Worm (Caenorhabditis elegans) whole organism, young adult: Measurements from ENCODE around the gene F13A2.3.

Source experiments
- B0019.2 ChIP-seq: fragments of 200-800 bp; sonication (Bioruptor generic); conservative IDR thresholded peaks from 2 replicates; pipeline ENCODE4 v1.3.6; 2022; ENCODE audit warnings: missing genetic modification reagents, missing genetic modification characterization, missing compliant biosample characterization
- B0336.3 ChIP-seq: fragments of 200-800 bp; sonication (Bioruptor generic); IDR thresholded peaks from 2 replicates; pipeline ENCODE4 v1.3.6; 2022; ENCODE audit warnings: missing genetic modification characterization, missing compliant biosample characterization
- D2030.7 ChIP-seq: fragments of 200-800 bp; sonication (Bioruptor generic); IDR thresholded peaks from 2 replicates; pipeline ENCODE4 v1.3.6; 2022; ENCODE audit warnings: missing genetic modification reagents, missing genetic modification characterization, missing compliant biosample characterization
- F37B4.10 ChIP-seq: fragments of 200-800 bp; sonication (Bioruptor generic); IDR thresholded peaks from 2 replicates; pipeline ENCODE4 v1.3.6; 2022; ENCODE audit warnings: missing genetic modification characterization, missing compliant biosample characterization
- F39B2.1 ChIP-seq: fragments of 200-800 bp; sonication (Bioruptor generic); IDR thresholded peaks from 2 replicates; pipeline ENCODE4 v1.3.6; 2022; ENCODE audit warnings: missing genetic modification reagents, missing genetic modification characterization, missing compliant biosample characterization
- F55B11.4 ChIP-seq: sonication (generic microtip); optimal IDR thresholded peaks from 2 replicates; lab custom pipeline; 2016; ENCODE audit warnings: missing compliant biosample characterization, missing genetic modification characterization, borderline replicate concordance; ENCODE audit not compliant: insufficient read depth
- F57A8.1 ChIP-seq: fragments of 200-800 bp; sonication (Bioruptor generic); optimal IDR thresholded peaks from 2 replicates; lab custom pipeline; 2018; ENCODE audit warnings: mild to moderate bottlenecking, missing genetic modification characterization, moderate library complexity, missing compliant biosample characterization
- T26A5.8 ChIP-seq: sonication (generic microtip); optimal IDR thresholded peaks from 2 replicates; lab custom pipeline; 2016; ENCODE audit warnings: missing genetic modification characterization, missing compliant biosample characterization
- Y53G8AR.9 ChIP-seq: fragments of 200-800 bp; sonication (Bioruptor generic); conservative IDR thresholded peaks from 2 replicates; pipeline ENCODE4 v1.3.6; 2022; ENCODE audit warnings: missing genetic modification reagents, missing genetic modification characterization, missing compliant biosample characterization
- Y95B8A.8 ChIP-seq: fragments of 200-800 bp; sonication (Bioruptor generic); IDR thresholded peaks from 2 replicates; pipeline ENCODE4 v1.3.6; 2022; ENCODE audit warnings: missing genetic modification reagents, missing genetic modification characterization, missing compliant biosample characterization
- akir-1 ChIP-seq: fragments of 200-800 bp; sonication (Bioruptor generic); optimal IDR thresholded peaks from 2 replicates; lab custom pipeline; 2018; ENCODE audit warnings: mild to moderate bottlenecking, missing genetic modification characterization, moderate library complexity, missing compliant biosample characterization
- ama-1 ChIP-seq, 3 experiments: fragments of 150-350 bp in 1 of 3; sonication (generic microtip) in 2 of 3; optimal IDR thresholded peaks; 2 replicates each; lab custom pipeline; 2014 to 2018; ENCODE audit warnings: missing biosample characterization in 2 of 3, missing genetic modification characterization in 2 of 3, missing genetic modification reagents in 2 of 3
- bed-1 ChIP-seq: fragments of 200-800 bp; sonication (Bioruptor generic); IDR thresholded peaks from 2 replicates; pipeline ENCODE4 v1.3.6; 2022; ENCODE audit warnings: missing genetic modification reagents, missing genetic modification characterization, missing compliant biosample characterization
- cebp-1 ChIP-seq, 2 experiments: fragments of 200-800 bp in 1 of 2; sonication (Bioruptor generic) in 1 of 2; sonication (generic microtip) in 1 of 2; IDR thresholded peaks in 1 of 2; optimal IDR thresholded peaks in 1 of 2; 2 replicates each; pipeline versions ENCODE4 v1.3.6 to Lab custom; 2017 to 2022; ENCODE audit warnings: missing compliant biosample characterization in 2 of 2, missing genetic modification characterization in 2 of 2, mild to moderate bottlenecking in 1 of 2, missing genetic modification reagents in 1 of 2, moderate library complexity in 1 of 2
- cebp-2 ChIP-seq: fragments of 200-800 bp; sonication (Bioruptor generic); IDR thresholded peaks from 2 replicates; pipeline ENCODE4 v1.3.6; 2022; ENCODE audit warnings: missing genetic modification characterization, missing compliant biosample characterization
- dox-1 ChIP-seq: fragments of 200-800 bp; sonication (Bioruptor generic); IDR thresholded peaks from 2 replicates; pipeline ENCODE4 v1.3.6; 2022; ENCODE audit warnings: missing genetic modification reagents, missing genetic modification characterization, missing compliant biosample characterization
- efl-1 ChIP-seq: fragments of 150-350 bp; optimal IDR thresholded peaks from 2 replicates; lab custom pipeline; 2014; ENCODE audit warnings: missing biosample characterization, missing genetic modification reagents, missing genetic modification characterization
- egl-44 ChIP-seq: fragments of 200-800 bp; sonication (Bioruptor generic); IDR thresholded peaks from 2 replicates; pipeline ENCODE4 v1.3.6; 2022; ENCODE audit warnings: missing genetic modification reagents, missing genetic modification characterization, missing compliant biosample characterization
- egrh-3 ChIP-seq: fragments of 200-800 bp; sonication (Bioruptor generic); IDR thresholded peaks from 2 replicates; pipeline ENCODE4 v1.3.6; 2022; ENCODE audit warnings: missing genetic modification reagents, missing genetic modification characterization, missing compliant biosample characterization
- ekl-4 ChIP-seq: fragments of 200-800 bp; sonication (Bioruptor generic); IDR thresholded peaks from 2 replicates; pipeline ENCODE4 v1.3.6; 2022; ENCODE audit warnings: missing genetic modification reagents, missing genetic modification characterization, missing compliant biosample characterization
- gei-17 ChIP-seq: fragments of 200-800 bp; sonication (Bioruptor generic); optimal IDR thresholded peaks from 2 replicates; lab custom pipeline; 2018; ENCODE audit warnings: mild to moderate bottlenecking, missing genetic modification characterization, missing compliant biosample characterization
- him-1 ChIP-seq: sonication (generic microtip); optimal IDR thresholded peaks from 2 replicates; lab custom pipeline; 2016; ENCODE audit warnings: missing genotype, missing genetic modification reagents, missing genetic modification characterization, missing compliant biosample characterization
- hmg-20 ChIP-seq: fragments of 200-800 bp; sonication (Bioruptor generic); IDR thresholded peaks from 2 replicates; pipeline ENCODE4 v1.3.6; 2022; ENCODE audit warnings: missing genetic modification reagents, missing genetic modification characterization, missing compliant biosample characterization
- hsf-1 ChIP-seq: fragments of 200-800 bp; sonication (Bioruptor generic); IDR thresholded peaks from 2 replicates; pipeline ENCODE4 v1.3.6; 2022; ENCODE audit warnings: missing genetic modification reagents, missing genetic modification characterization, missing compliant biosample characterization
- lag-1 ChIP-seq: fragments of 200-800 bp; sonication (Bioruptor generic); IDR thresholded peaks from 2 replicates; pipeline ENCODE4 v1.3.6; 2022; ENCODE audit warnings: missing genetic modification reagents, missing genetic modification characterization, missing compliant biosample characterization
- let-526 ChIP-seq: fragments of 200-800 bp; sonication (Bioruptor generic); IDR thresholded peaks from 2 replicates; pipeline ENCODE4 v1.3.6; 2022; ENCODE audit warnings: missing genetic modification reagents, missing genetic modification characterization, missing compliant biosample characterization
- lin-26 ChIP-seq: fragments of 200-800 bp; sonication (Bioruptor generic); IDR thresholded peaks from 2 replicates; pipeline ENCODE4 v1.3.6; 2022; ENCODE audit warnings: missing genetic modification reagents, missing genetic modification characterization, missing compliant biosample characterization
- lin-54 ChIP-seq: fragments of 200-800 bp; sonication (Bioruptor generic); optimal IDR thresholded peaks from 2 replicates; lab custom pipeline; 2018; ENCODE audit warnings: mild to moderate bottlenecking, missing genetic modification characterization, missing compliant biosample characterization
- lsl-1 ChIP-seq: fragments of 200-800 bp; sonication (Bioruptor generic); optimal IDR thresholded peaks from 2 replicates; lab custom pipeline; 2018; ENCODE audit warnings: mild to moderate bottlenecking, missing genetic modification characterization, moderate library complexity, missing compliant biosample characterization
- madf-6 ChIP-seq: fragments of 200-800 bp; sonication (Bioruptor generic); IDR thresholded peaks from 2 replicates; pipeline ENCODE4 v1.3.6; 2022; ENCODE audit warnings: missing genetic modification reagents, missing genetic modification characterization, missing compliant biosample characterization
- mcd-1 ChIP-seq: fragments of 200-800 bp; sonication (Bioruptor generic); IDR thresholded peaks from 2 replicates; pipeline ENCODE4 v1.3.6; 2022; ENCODE audit warnings: missing genetic modification reagents, missing genetic modification characterization, missing compliant biosample characterization
- mel-28 ChIP-seq: sonication (generic microtip); optimal IDR thresholded peaks from 2 replicates; lab custom pipeline; 2016; ENCODE audit warnings: borderline replicate concordance, mild to moderate bottlenecking, missing genetic modification characterization, missing compliant biosample characterization
- mes-4 ChIP-seq: sonication (generic microtip); optimal IDR thresholded peaks from 2 replicates; lab custom pipeline; 2016; ENCODE audit warnings: missing genotype, missing genetic modification characterization, missing compliant biosample characterization
- mxl-1 ChIP-seq: sonication (generic microtip); optimal IDR thresholded peaks from 2 replicates; lab custom pipeline; 2016; ENCODE audit warnings: missing genetic modification characterization, missing compliant biosample characterization
- nfyb-1 ChIP-seq: fragments of 200-800 bp; sonication (Bioruptor generic); IDR thresholded peaks from 2 replicates; pipeline ENCODE4 v1.3.6; 2022; ENCODE audit warnings: missing genetic modification reagents, missing genetic modification characterization, missing compliant biosample characterization
- nhr-120 ChIP-seq: fragments of 200-800 bp; sonication (Bioruptor generic); IDR thresholded peaks from 2 replicates; pipeline ENCODE4 v1.3.6; 2022; ENCODE audit warnings: missing genetic modification characterization, missing compliant biosample characterization
- nhr-27 ChIP-seq: fragments of 200-800 bp; sonication (Bioruptor generic); optimal IDR thresholded peaks from 2 replicates; lab custom pipeline; 2018; ENCODE audit warnings: mild to moderate bottlenecking, missing genetic modification characterization, moderate library complexity, missing compliant biosample characterization
- nhr-90 ChIP-seq: sonication (generic microtip); optimal IDR thresholded peaks from 2 replicates; lab custom pipeline; 2016; ENCODE audit warnings: missing genotype, mild to moderate bottlenecking, missing genetic modification characterization, missing compliant biosample characterization
- repo-1 ChIP-seq: sonication (generic microtip); optimal IDR thresholded peaks from 2 replicates; lab custom pipeline; 2017; ENCODE audit warnings: mild to moderate bottlenecking, missing genetic modification characterization, missing compliant biosample characterization
- rpc-1 ChIP-seq, 2 experiments: fragments of 150-350 bp in 1 of 2; sonication (generic microtip) in 1 of 2; optimal IDR thresholded peaks; 2 replicates each; lab custom pipeline; 2014 to 2018; ENCODE audit warnings: missing biosample characterization in 1 of 2, missing genetic modification characterization in 1 of 2, missing genetic modification reagents in 1 of 2, missing genotype in 1 of 2
- snpc-1.3 ChIP-seq: sonication (generic microtip); optimal IDR thresholded peaks from 2 replicates; lab custom pipeline; 2017; ENCODE audit warnings: missing genetic modification characterization, mild to moderate bottlenecking, missing compliant biosample characterization, antibody characterized with exemption, moderate library complexity, missing genotype, missing genetic modification reagents; ENCODE audit not compliant: insufficient read depth
- snpc-4 ChIP-seq, 5 experiments: fragments of 150-350 bp in 1 of 5; sonication (generic microtip) in 4 of 5; optimal IDR thresholded peaks; 2 replicates each; lab custom pipeline; 2014 to 2018; ENCODE audit warnings: missing genetic modification characterization in 5 of 5, missing biosample characterization in 3 of 5, antibody characterized with exemption in 2 of 5, mild to moderate bottlenecking in 2 of 5, missing compliant biosample characterization in 2 of 5, missing genotype in 2 of 5, moderate library complexity in 2 of 5, missing genetic modification reagents in 1 of 5
- somi-1 ChIP-seq: fragments of 200-800 bp; sonication (Bioruptor generic); optimal IDR thresholded peaks from 2 replicates; lab custom pipeline; 2018; ENCODE audit warnings: mild to moderate bottlenecking, missing genetic modification characterization, missing compliant biosample characterization
- sptf-2 ChIP-seq: fragments of 200-800 bp; sonication (Bioruptor generic); optimal IDR thresholded peaks from 2 replicates; lab custom pipeline; 2018; ENCODE audit warnings: mild to moderate bottlenecking, missing genetic modification characterization, missing compliant biosample characterization
- xnd-1 ChIP-seq: sonication (generic microtip); optimal IDR thresholded peaks from 2 replicates; lab custom pipeline; 2016; ENCODE audit warnings: missing genotype, missing genetic modification reagents, missing genetic modification characterization, missing compliant biosample characterization
- ztf-26 ChIP-seq: sonication (generic microtip); optimal IDR thresholded peaks from 2 replicates; lab custom pipeline; 2017; ENCODE audit warnings: missing genetic modification characterization, missing compliant biosample characterization

The F13A2.3 gene

DNA sequence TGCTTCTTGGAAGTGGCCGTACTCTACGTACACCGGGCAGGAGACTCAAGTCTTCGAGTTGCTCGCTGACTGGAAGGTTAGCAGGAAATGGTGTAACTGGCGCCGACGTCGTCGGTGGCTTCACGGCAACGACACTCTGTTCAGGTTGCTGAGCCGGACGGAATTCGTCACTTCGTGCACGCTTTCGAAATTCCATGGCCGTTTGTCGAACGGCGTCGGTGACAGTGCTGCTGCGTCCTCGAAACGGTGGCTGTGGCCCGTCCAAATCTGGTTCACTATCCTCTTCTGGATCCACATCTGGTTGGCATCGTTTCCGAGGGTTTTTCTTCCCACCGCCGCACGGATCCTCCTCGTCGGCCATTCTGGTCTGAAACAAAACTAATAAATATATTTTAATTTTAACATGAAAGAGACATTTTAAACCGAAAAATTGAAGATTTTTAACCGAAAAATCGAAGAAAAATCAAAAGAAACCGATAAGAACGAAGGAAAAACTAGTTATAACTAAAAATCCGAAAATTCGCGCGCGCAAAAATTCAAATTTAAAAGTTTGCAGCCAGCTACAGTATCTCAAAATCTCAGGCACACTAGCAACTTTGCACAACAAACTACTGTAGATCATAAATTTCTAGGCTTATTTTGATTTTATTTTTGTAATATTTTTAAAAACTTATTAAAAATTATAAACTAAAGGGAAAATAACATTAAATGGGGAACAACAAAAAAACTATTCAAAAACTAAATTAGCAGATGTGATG, 20.2 kb downstream of the F13A2.3 start, which contains the start of gene F32D1.7 (continued):
- TF ChIP-seq snpc-1.3 (tag; lab: Kevin White, UChicago) (peak; percentile 36), nhr-90 (no peak), akir-1 (no peak), mel-28 (tag; lab: Kevin White, UChicago) (no peak), nfyb-1 (GFP tag; lab: Robert Waterston, UW) (no peak), sptf-2 (GFP tag; lab: Kevin White, UChicago) (no peak), mxl-1 (no peak), T26A5.8 (tag; lab: Kevin White, UChicago) (no peak), Y95B8A.8 (GFP tag; lab: Robert Waterston, UW) (0 out of 2 replicates have a peak, but pooled peaks have one; percentile 49), hmg-20 (GFP tag; lab: Robert Waterston, UW) (no peak), nhr-27 (tag; lab: Kevin White, UChicago) (no peak), egl-44 (GFP tag; lab: Robert Waterston, UW) (no peak), somi-1 (no peak), ztf-26 (no peak), madf-6 (peak; percentile 99), nhr-120 (GFP tag; lab: Robert Waterston, UW) (no peak), B0019.2 (GFP tag; lab: Robert Waterston, UW) (no peak), F37B4.10 (GFP tag; lab: Robert Waterston, UW) (no peak), mcd-1 (GFP tag; lab: Robert Waterston, UW) (peak; percentile 53; the same call in 1 of the 2 replicates), efl-1 (GFP tag; lab: Kevin White, UChicago) (peak; percentile 95), him-1 (peak; percentile 34), let-526 (no peak), D2030.7 (GFP tag; lab: Robert Waterston, UW) (peak; percentile 87), F39B2.1 (no peak), repo-1 (tag; lab: Kevin White, UChicago) (no peak), lsl-1 (GFP tag; lab: Kevin White, UChicago) (peak; percentile 99), lin-54 (GFP tag; lab: Kevin White, UChicago) (peak; percentile 91), lin-26 (no peak), B0336.3 (no peak), lag-1 (no peak), mes-4 (tag; lab: Kevin White, UChicago) (no peak)

DNA sequence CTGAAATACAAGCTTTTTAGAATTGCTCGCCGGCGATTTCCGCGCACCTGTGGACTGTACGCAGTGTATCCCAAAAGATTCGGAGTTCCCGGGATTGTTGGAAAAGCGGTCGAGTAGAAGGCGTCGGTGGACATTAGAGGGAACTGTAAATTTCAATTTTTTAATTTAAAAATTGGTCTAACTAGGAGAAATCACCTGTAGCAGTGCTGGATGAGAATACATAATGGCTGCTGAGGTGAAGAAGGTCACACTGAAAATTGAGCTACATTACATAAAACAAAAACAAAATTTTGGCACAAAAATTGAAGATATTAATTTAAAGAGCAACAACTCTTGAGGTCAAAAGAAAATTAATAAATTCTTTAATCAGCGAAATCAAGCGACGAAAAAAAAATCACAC, 21.5 kb downstream of the F13A2.3 start, which contains the start of gene neg-1:
TSS of gene neg-1 (minus strand) at position 250 of the 400 bp plus-strand sequence.
- TF ChIP-seq snpc-4 (GFP tag; optimal IDR thresholded peaks at IDR 0.05; lab: Kevin White, UChicago) (no peak), snpc-4 (tag; optimal IDR thresholded peaks at IDR 0.05; lab: Kevin White, UChicago) (no peak), cebp-2 (GFP tag; lab: Robert Waterston, UW) (no peak), mel-28 (tag; lab: Kevin White, UChicago) (no peak), ekl-4 (GFP tag; lab: Robert Waterston, UW) (no peak), F37B4.10 (GFP tag; lab: Robert Waterston, UW) (no peak), egrh-3 (GFP tag; lab: Robert Waterston, UW) (no peak), cebp-1 (GFP tag; IDR thresholded peaks at IDR 0.05; lab: Robert Waterston, UW) (no peak), cebp-1 (tag; optimal IDR thresholded peaks at IDR 0.05; lab: Kevin White, UChicago) (no peak), hsf-1 (GFP tag; lab: Robert Waterston, UW) (0 out of 2 replicates have a peak, but pooled peaks have one; percentile 51), gei-17 (GFP tag; lab: Kevin White, UChicago) (no peak), bed-1 (GFP tag; lab: Robert Waterston, UW) (no peak), xnd-1 (peak; percentile 43), dox-1 (GFP tag; lab: Robert Waterston, UW) (no peak), ama-1 (optimal IDR thresholded peaks at IDR 0.05; lab: Kevin White, UChicago) (no peak), ama-1 (GFP tag; optimal IDR thresholded peaks at IDR 0.05; lab: Kevin White, UChicago) (no peak), sptf-2 (GFP tag; lab: Kevin White, UChicago) (no peak), F57A8.1 (no peak), rpc-1 (optimal IDR thresholded peaks at IDR 0.05; lab: Kevin White, UChicago) (no peak), rpc-1 (tag; optimal IDR thresholded peaks at IDR 0.05; lab: Kevin White, UChicago) (no peak), B0336.3 (peak; percentile 17; the same call in 1 of the 2 replicates), mcd-1 (GFP tag; lab: Robert Waterston, UW) (no peak), Y53G8AR.9 (GFP tag; lab: Robert Waterston, UW) (0 out of 2 replicates have a peak, but pooled peaks have one; percentile 18), F55B11.4 (tag; lab: Kevin White, UChicago) (no peak)
